Worm (Caenorhabditis elegans): ENCODE results near the gene F42G2.2.

- TF ChIP-seq mel-28 (tag; optimal IDR thresholded peaks at IDR 0.05; ENCODE audit: borderline replicate concordance) (no peak), ccch-3 (GFP tag; optimal IDR thresholded peaks at IDR 0.05) (no peak), bed-2 (GFP tag; IDR thresholded peaks at IDR 0.05) (no peak), ztf-26 (tag; optimal IDR thresholded peaks at IDR 0.05) (no peak)
Measured at ce11 chrII:2446727-2447126, 24.7 kb downstream of the F42G2.2 start.
